Worm (Caenorhabditis elegans): ENCODE measurements around the gene pxn-1.

Gene pxn-1

ce11 chrV:8460800-8461199 is 33.9 kb upstream of the pxn-1 start:
- peak; percentile 54 for TF ChIP-seq lin-38 (GFP tag; IDR thresholded peaks at IDR 0.05)
- TF ChIP-seq spr-3 (GFP tag; optimal IDR thresholded peaks at IDR 0.05): no peak
- peak; percentile 55 for TF ChIP-seq hlh-30 (tag; optimal IDR thresholded peaks at IDR 0.05; ENCODE audit: insufficient read depth)
- TF ChIP-seq madf-9 (GFP tag; conservative IDR thresholded peaks at IDR 0.05): no peak
- no peak for TF ChIP-seq saeg-2 (GFP tag; IDR thresholded peaks at IDR 0.05)
- TF ChIP-seq lin-13 (GFP tag; optimal IDR thresholded peaks at IDR 0.05): no peak
- TF ChIP-seq F26F4.8 (GFP tag; conservative IDR thresholded peaks at IDR 0.05): no peak
- peak; percentile 8 for TF ChIP-seq dve-1 (tag; optimal IDR thresholded peaks at IDR 0.05; ENCODE audit: insufficient read depth)
- peak in 1 of 2 experiments; percentile 17 for TF ChIP-seq lsy-2 (tag; optimal IDR thresholded peaks at IDR 0.05)
- TF ChIP-seq madf-5 (GFP tag; IDR thresholded peaks at IDR 0.05): no peak
- TF ChIP-seq fkh-10 (GFP tag; optimal IDR thresholded peaks at IDR 0.05): no peak
- no peak for TF ChIP-seq nhr-77 (tag; optimal IDR thresholded peaks at IDR 0.05)
- TF ChIP-seq mep-1 (tag; optimal IDR thresholded peaks at IDR 0.05): peak; percentile 15
- no peak for TF ChIP-seq ztf-11 (tag; optimal IDR thresholded peaks at IDR 0.05)
- no peak for TF ChIP-seq nhr-102 (tag; optimal IDR thresholded peaks at IDR 0.05)
- TF ChIP-seq fos-1 (tag; optimal IDR thresholded peaks at IDR 0.05): no peak
- no peak for TF ChIP-seq nhr-10 (tag; optimal IDR thresholded peaks at IDR 0.05)
- TF ChIP-seq arid-1 (GFP tag; conservative IDR thresholded peaks at IDR 0.05): no peak
- TF ChIP-seq cey-2 (tag; optimal IDR thresholded peaks at IDR 0.05; ENCODE audit: borderline replicate concordance, insufficient read depth): no peak
- no peak for TF ChIP-seq tra-1 (GFP tag; IDR thresholded peaks at IDR 0.05)
- no peak for TF ChIP-seq ceh-20 (GFP tag; IDR thresholded peaks at IDR 0.05)
- TF ChIP-seq Y105C5A.15 (GFP tag; IDR thresholded peaks at IDR 0.05): no peak
- TF ChIP-seq daf-16 (GFP tag; optimal IDR thresholded peaks at IDR 0.05): no peak
- no peak for TF ChIP-seq daf-16 (tag; optimal IDR thresholded peaks at IDR 0.05)
- TF ChIP-seq duxl-1 (tag; optimal IDR thresholded peaks at IDR 0.05; ENCODE audit: poor library complexity): no peak
- no peak for TF ChIP-seq daf-12 (tag; optimal IDR thresholded peaks at IDR 0.05)
- peak; percentile 9 for TF ChIP-seq aha-1 (tag)
- TF ChIP-seq skn-1 (tag; optimal IDR thresholded peaks at IDR 0.05): no peak
- TF ChIP-seq ceh-32 (tag; optimal IDR thresholded peaks at IDR 0.05; ENCODE audit: poor library complexity): no peak
- TF ChIP-seq vab-7 (GFP tag; IDR thresholded peaks at IDR 0.05): no peak
- TF ChIP-seq nhr-25 (tag; optimal IDR thresholded peaks at IDR 0.05; ENCODE audit: borderline replicate concordance, insufficient read depth): no peak
- no peak for TF ChIP-seq Y75B8A.6 (GFP tag; IDR thresholded peaks at IDR 0.05)
- no peak for TF ChIP-seq egl-43 (GFP tag; IDR thresholded peaks at IDR 0.05)
- no peak for TF ChIP-seq hlh-11 (tag; optimal IDR thresholded peaks at IDR 0.05)
- TF ChIP-seq lim-7 (GFP tag; IDR thresholded peaks at IDR 0.05): no peak
- no peak for TF ChIP-seq zfp-2 (tag; optimal IDR thresholded peaks at IDR 0.05)
- TF ChIP-seq mes-2 (tag; optimal IDR thresholded peaks at IDR 0.05; ENCODE audit: poor library complexity, severe bottlenecking): peak; percentile 28
- TF ChIP-seq ZK337.2 (GFP tag; IDR thresholded peaks at IDR 0.05): no peak

ce11 chrV:8462074-8462473 is 32.6 kb upstream of the pxn-1 start, which contains the start of the genes dnj-22 and natc-1:
dnj-22 (minus strand) TSS chrV:8462120.
natc-1 (plus strand) TSS chrV:8462359.
- TF ChIP-seq fkh-10 (GFP tag; optimal IDR thresholded peaks at IDR 0.05): peak; percentile 76
- peak; percentile 59 for TF ChIP-seq nhr-6 (tag; optimal IDR thresholded peaks at IDR 0.05)
- TF ChIP-seq F37D6.2 (tag; optimal IDR thresholded peaks at IDR 0.05): no peak
- no peak for TF ChIP-seq ceh-62 (tag; optimal IDR thresholded peaks at IDR 0.05)
- peak; percentile 36 for TF ChIP-seq ces-1 (GFP tag; optimal IDR thresholded peaks at IDR 0.05)
- TF ChIP-seq mdl-1 (tag; optimal IDR thresholded peaks at IDR 0.05): peak in 1 of 2 experiments; percentile 42
- peak; percentile 57 for TF ChIP-seq hlh-30 (tag; optimal IDR thresholded peaks at IDR 0.05; ENCODE audit: insufficient read depth)
- TF ChIP-seq R02D3.7 (tag; optimal IDR thresholded peaks at IDR 0.05): peak; percentile 73
- peak; percentile 81 for TF ChIP-seq nhr-77 (tag; optimal IDR thresholded peaks at IDR 0.05)
- TF ChIP-seq unc-130 (GFP tag; optimal IDR thresholded peaks at IDR 0.05): peak; percentile 4
- no peak for TF ChIP-seq pha-4 (GFP tag; IDR thresholded peaks at IDR 0.05)
- TF ChIP-seq pha-4 (tag; optimal IDR thresholded peaks at IDR 0.05): peak; percentile 24
- peak; percentile 98 for TF ChIP-seq T20F7.1 (GFP tag; optimal IDR thresholded peaks at IDR 0.05)
- peak; percentile 77 for TF ChIP-seq mep-1 (tag; optimal IDR thresholded peaks at IDR 0.05)
- TF ChIP-seq lin-15B (tag; optimal IDR thresholded peaks at IDR 0.05): peak; percentile 4
- peak; percentile 87 for TF ChIP-seq dve-1 (tag; optimal IDR thresholded peaks at IDR 0.05; ENCODE audit: insufficient read depth)
- TF ChIP-seq mes-2 (tag; optimal IDR thresholded peaks at IDR 0.05; ENCODE audit: poor library complexity, severe bottlenecking): peak; percentile 90
- TF ChIP-seq duxl-1 (tag; optimal IDR thresholded peaks at IDR 0.05; ENCODE audit: poor library complexity): peak; percentile 31
- peak; percentile 98 for TF ChIP-seq Y48G9A.11 (GFP tag; IDR thresholded peaks at IDR 0.05)
- TF ChIP-seq ztf-11 (tag; optimal IDR thresholded peaks at IDR 0.05): no peak
- peak; percentile 54 for TF ChIP-seq rbr-2 (tag; optimal IDR thresholded peaks at IDR 0.05)
